Fruit fly (Drosophila melanogaster) whole organism, pupa: ENCODE data around the gene tgo.

Experiments
- CG10348 ChIP-seq: fragments of 200-800 bp; sonication (Bioruptor generic); IDR thresholded peaks from 2 replicates; pipeline ENCODE4 v1.3.6; 2022; ENCODE audit warnings: missing biosample characterization, missing genetic modification characterization
- CG12605 ChIP-seq: fragments of 200-800 bp; sonication (Bioruptor generic); IDR thresholded peaks from 2 replicates; pipeline ENCODE4 v1.3.6; 2022; ENCODE audit warnings: missing biosample characterization, missing genetic modification characterization
- CG13204 ChIP-seq: fragments of 200-800 bp; sonication (Bioruptor generic); optimal IDR thresholded peaks from 2 replicates; lab custom pipeline; 2018; ENCODE audit warnings: missing biosample characterization, mild to moderate bottlenecking, missing genetic modification characterization, moderate library complexity
- CG14655 ChIP-seq: fragments of 200-800 bp; sonication (Bioruptor generic); optimal IDR thresholded peaks from 3 replicates; lab custom pipeline; 2017; ENCODE audit warnings: mild to moderate bottlenecking, missing biosample characterization, missing genetic modification reagents, missing genetic modification characterization
- CG15710 ChIP-seq: fragments of 200-800 bp; sonication (Bioruptor generic); optimal IDR thresholded peaks from 2 replicates; lab custom pipeline; 2018; ENCODE audit warnings: missing biosample characterization, mild to moderate bottlenecking, missing genetic modification characterization, moderate library complexity
- CG17806 ChIP-seq: fragments of 200-800 bp; sonication (Bioruptor generic); optimal IDR thresholded peaks from 2 replicates; lab custom pipeline; 2018; ENCODE audit warnings: missing biosample characterization, mild to moderate bottlenecking, missing genetic modification characterization, moderate library complexity
- CG32121 ChIP-seq: fragments of 200-800 bp; sonication (Bioruptor generic); IDR thresholded peaks from 2 replicates; pipeline ENCODE4 v1.3.6; 2022; ENCODE audit warnings: missing biosample characterization, missing genetic modification characterization
- CG34367 ChIP-seq: fragments of 200-800 bp; sonication (Bioruptor generic); optimal IDR thresholded peaks from 2 replicates; lab custom pipeline; 2018; ENCODE audit warnings: missing biosample characterization, mild to moderate bottlenecking, missing genetic modification characterization
- CG4496 ChIP-seq: fragments of 200-800 bp; sonication (Bioruptor generic); IDR thresholded peaks from 3 replicates; pipeline ENCODE4 v1.3.6; 2022; ENCODE audit warnings: missing biosample characterization, missing genetic modification characterization
- CG8159 ChIP-seq: fragments of 200-800 bp; sonication (Bioruptor generic); optimal IDR thresholded peaks from 3 replicates; lab custom pipeline; 2018; ENCODE audit warnings: missing biosample characterization, mild to moderate bottlenecking, missing genetic modification characterization, moderate library complexity
- CG8301 ChIP-seq: fragments of 200-800 bp; sonication (Bioruptor generic); optimal IDR thresholded peaks from 2 replicates; lab custom pipeline; 2018; ENCODE audit warnings: missing biosample characterization, mild to moderate bottlenecking, missing genetic modification characterization
- CG9948 ChIP-seq: fragments of 200-800 bp; sonication (Bioruptor generic); optimal IDR thresholded peaks from 2 replicates; lab custom pipeline; 2018; ENCODE audit warnings: missing biosample characterization, mild to moderate bottlenecking, missing genetic modification characterization, moderate library complexity
- D1 ChIP-seq: fragments of 200-800 bp; sonication (Bioruptor generic); optimal IDR thresholded peaks from 2 replicates; lab custom pipeline; 2018; ENCODE audit warnings: missing biosample characterization, mild to moderate bottlenecking, missing genetic modification characterization, moderate library complexity
- EcR ChIP-seq: fragments of 200-800 bp; sonication (Bioruptor generic); optimal IDR thresholded peaks from 3 replicates; lab custom pipeline; 2019; ENCODE audit warnings: missing biosample characterization, missing genetic modification characterization, mild to moderate bottlenecking, moderate library complexity, missing genetic modification reagents
- Ets98B ChIP-seq: fragments of 200-800 bp; sonication (Bioruptor generic); IDR thresholded peaks from 2 replicates; pipeline ENCODE4 v1.3.6; 2022; ENCODE audit warnings: missing biosample characterization, missing genetic modification characterization
- Pif1A ChIP-seq: fragments of 200-800 bp; sonication (Bioruptor generic); optimal IDR thresholded peaks from 3 replicates; lab custom pipeline; 2016; ENCODE audit warnings: missing biosample characterization, missing genetic modification characterization
- Pif1B ChIP-seq: fragments of 200-800 bp; sonication (Bioruptor generic); optimal IDR thresholded peaks from 3 replicates; lab custom pipeline; 2016; ENCODE audit warnings: missing biosample characterization, missing genetic modification characterization
- Snoo ChIP-seq: fragments of 200-800 bp; sonication (Bioruptor generic); optimal IDR thresholded peaks from 3 replicates; lab custom pipeline; 2017; ENCODE audit warnings: missing biosample characterization, mild to moderate bottlenecking, missing genetic modification characterization, inconsistent platforms
- fd96Ca ChIP-seq: fragments of 200-800 bp; sonication (Bioruptor generic); IDR thresholded peaks from 3 replicates; pipeline ENCODE4 v1.3.6; 2022; ENCODE audit warnings: missing biosample characterization, missing genetic modification characterization
- gl ChIP-seq: fragments of 200-800 bp; sonication (Bioruptor generic); optimal IDR thresholded peaks from 2 replicates; lab custom pipeline; 2018; ENCODE audit warnings: missing biosample characterization, mild to moderate bottlenecking, missing genetic modification characterization
- rn ChIP-seq: fragments of 200-800 bp; sonication (Bioruptor generic); IDR thresholded peaks from 2 replicates; pipeline ENCODE4 v1.3.6; 2022; ENCODE audit warnings: missing biosample characterization, missing genetic modification characterization

tgo gene

DNA sequence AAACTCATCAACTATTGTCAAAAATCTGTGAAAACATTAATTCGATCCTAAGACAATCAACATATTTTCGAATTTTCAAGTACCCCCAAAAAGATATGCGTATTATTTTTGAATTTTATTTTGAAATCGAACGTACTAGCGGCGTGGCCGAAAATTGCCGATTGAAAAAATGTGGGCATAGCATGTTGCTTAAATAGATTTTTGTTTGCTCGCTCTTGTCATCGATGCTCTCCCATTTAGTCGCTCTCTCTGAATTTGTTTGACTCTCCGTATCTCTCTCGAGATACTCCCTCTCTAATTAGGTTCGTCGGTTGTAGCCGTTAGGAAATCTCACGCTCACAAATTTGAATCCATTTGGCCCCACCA is 37.2 kb upstream of the tgo start:
- TF ChIP-seq rn (GFP tag; lab: Robert Waterston, UW) (no peak), CG13204 (GFP tag; lab: Kevin White, UChicago) (no peak), Snoo (tag; lab: Kevin White, UChicago) (no peak)

dm6 chr3R:9056409-9057031 is 36.7 kb upstream of the tgo start:
- TF ChIP-seq gl (tag; lab: Kevin White, UChicago) = peak; percentile 91
- no peak for TF ChIP-seq CG12605 (GFP tag; lab: Robert Waterston, UW)
- no peak for TF ChIP-seq CG4496 (GFP tag; lab: Robert Waterston, UW)
- TF ChIP-seq fd96Ca (GFP tag; lab: Robert Waterston, UW) = no peak
- peak; percentile 49 for TF ChIP-seq CG8159 (tag; lab: Kevin White, UChicago)
- no peak for TF ChIP-seq CG10348
- no peak for TF ChIP-seq Ets98B (GFP tag; lab: Robert Waterston, UW)
- no peak for TF ChIP-seq Snoo (tag; lab: Kevin White, UChicago)
- no peak for TF ChIP-seq CG32121 (GFP tag; lab: Robert Waterston, UW)
- peak; percentile 62 for TF ChIP-seq CG34367 (tag; lab: Kevin White, UChicago)
- TF ChIP-seq CG14655 (GFP tag; lab: Kevin White, UChicago) = peak; percentile 39
- peak; percentile 27 for TF ChIP-seq Pif1B (GFP tag; lab: Kevin White, UChicago)
- TF ChIP-seq rn (GFP tag; lab: Robert Waterston, UW) = no peak
- TF ChIP-seq CG8301 (tag; lab: Kevin White, UChicago) = peak; percentile 34
- peak; percentile 26 for TF ChIP-seq Pif1A (GFP tag; lab: Kevin White, UChicago)
- TF ChIP-seq EcR (GFP tag; lab: Kevin White, UChicago) = peak; percentile 63
- peak; percentile 85 for TF ChIP-seq CG13204 (GFP tag; lab: Kevin White, UChicago)
- TF ChIP-seq CG17806 (tag; lab: Kevin White, UChicago) = peak; percentile 41
- TF ChIP-seq CG15710 (tag; lab: Kevin White, UChicago) = peak; percentile 62
- no peak for TF ChIP-seq D1
- no peak for TF ChIP-seq CG9948 (tag; lab: Kevin White, UChicago)

dm6 chr3R:9055119-9056105 is 35.6 kb upstream of the tgo start:
- peak; percentile 91 for TF ChIP-seq CG17806 (tag; lab: Kevin White, UChicago)
- no peak for TF ChIP-seq rn (GFP tag; lab: Robert Waterston, UW)
- TF ChIP-seq CG12605 (GFP tag; lab: Robert Waterston, UW) = no peak
- TF ChIP-seq CG9948 (tag; lab: Kevin White, UChicago) = peak; percentile 91
- no peak for TF ChIP-seq Ets98B (GFP tag; lab: Robert Waterston, UW)
- TF ChIP-seq CG13204 (GFP tag; lab: Kevin White, UChicago) = peak; percentile 1
- TF ChIP-seq CG34367 (tag; lab: Kevin White, UChicago) = peak; percentile 84
- peak; percentile 91 for TF ChIP-seq Snoo (tag; lab: Kevin White, UChicago)
- TF ChIP-seq gl (tag; lab: Kevin White, UChicago) = peak; percentile 78
- peak; percentile 87 for TF ChIP-seq CG15710 (tag; lab: Kevin White, UChicago)
- TF ChIP-seq CG14655 (GFP tag; lab: Kevin White, UChicago) = peak; percentile 92
- no peak for TF ChIP-seq fd96Ca (GFP tag; lab: Robert Waterston, UW)
- TF ChIP-seq CG8301 (tag; lab: Kevin White, UChicago) = peak; percentile 92
- peak; percentile 82 for TF ChIP-seq Pif1B (GFP tag; lab: Kevin White, UChicago)
- no peak for TF ChIP-seq CG32121 (GFP tag; lab: Robert Waterston, UW)
- peak; percentile 94 for TF ChIP-seq CG8159 (tag; lab: Kevin White, UChicago)
- peak; percentile 41 for TF ChIP-seq D1
- no peak for TF ChIP-seq EcR (GFP tag; lab: Kevin White, UChicago)
- TF ChIP-seq Pif1A (GFP tag; lab: Kevin White, UChicago) = peak; percentile 86
- TF ChIP-seq CG10348 = no peak
- TF ChIP-seq CG4496 (GFP tag; lab: Robert Waterston, UW) = no peak

- TF ChIP-seq CG9948 (tag; lab: Kevin White, UChicago) = peak; percentile 59
- no peak for TF ChIP-seq CG13204 (GFP tag; lab: Kevin White, UChicago)
- TF ChIP-seq CG8301 (tag; lab: Kevin White, UChicago) = peak; percentile 59
- no peak for TF ChIP-seq CG4496 (GFP tag; lab: Robert Waterston, UW)
- TF ChIP-seq EcR (GFP tag; lab: Kevin White, UChicago) = peak; percentile 20
- peak; percentile 58 for TF ChIP-seq Pif1B (GFP tag; lab: Kevin White, UChicago)
- TF ChIP-seq D1 = no peak
- no peak for TF ChIP-seq Ets98B (GFP tag; lab: Robert Waterston, UW)
- no peak for TF ChIP-seq CG32121 (GFP tag; lab: Robert Waterston, UW)
- peak; percentile 27 for TF ChIP-seq CG15710 (tag; lab: Kevin White, UChicago)
- no peak for TF ChIP-seq fd96Ca (GFP tag; lab: Robert Waterston, UW)
- peak; percentile 29 for TF ChIP-seq CG34367 (tag; lab: Kevin White, UChicago)
- TF ChIP-seq CG17806 (tag; lab: Kevin White, UChicago) = peak; percentile 49
- TF ChIP-seq gl (tag; lab: Kevin White, UChicago) = no peak
- no peak for TF ChIP-seq rn (GFP tag; lab: Robert Waterston, UW)
- peak; percentile 18 for TF ChIP-seq CG8159 (tag; lab: Kevin White, UChicago)
- no peak for TF ChIP-seq Snoo (tag; lab: Kevin White, UChicago)
- no peak for TF ChIP-seq CG12605 (GFP tag; lab: Robert Waterston, UW)
- no peak for TF ChIP-seq CG10348
- TF ChIP-seq Pif1A (GFP tag; lab: Kevin White, UChicago) = peak; percentile 65
- peak; percentile 77 for TF ChIP-seq CG14655 (GFP tag; lab: Kevin White, UChicago)
Measured at dm6 chr3R:9054442-9055118, 34.8 kb upstream of the tgo start.
